Worm (Caenorhabditis elegans) whole organism, L4 larva: ENCODE measurements around the gene tag-243.

Experiments
- D1046.2 ChIP-seq: fragments of 200-800 bp; sonication (Bioruptor generic); IDR thresholded peaks from 2 replicates; pipeline ENCODE4 v1.3.6; 2022; ENCODE audit warnings: missing genetic modification characterization, missing compliant biosample characterization
- F37D6.2 ChIP-seq: sonication (generic microtip); optimal IDR thresholded peaks from 2 replicates; lab custom pipeline; 2016; ENCODE audit warnings: mild to moderate bottlenecking, missing genetic modification characterization, missing compliant biosample characterization
- F44E2.7 ChIP-seq: fragments of 200-800 bp; sonication (Bioruptor generic); IDR thresholded peaks from 2 replicates; pipeline ENCODE4 v2.1.2; 2022; ENCODE audit warnings: missing genetic modification characterization, missing compliant biosample characterization
- T20F7.1 ChIP-seq: fragments of 200-800 bp; sonication (Bioruptor generic); optimal IDR thresholded peaks from 2 replicates; lab custom pipeline; 2018; ENCODE audit warnings: mild to moderate bottlenecking, missing genetic modification characterization, missing compliant biosample characterization
- T26A8.4 ChIP-seq: fragments of 200-800 bp; sonication (Bioruptor generic); IDR thresholded peaks from 2 replicates; pipeline ENCODE4 v1.3.6; 2022; ENCODE audit warnings: missing genetic modification characterization, missing compliant biosample characterization
- Y5F2A.4 ChIP-seq: fragments of 200-800 bp; sonication (Bioruptor generic); optimal IDR thresholded peaks from 2 replicates; lab custom pipeline; 2018; ENCODE audit warnings: mild to moderate bottlenecking, missing genetic modification characterization, missing compliant biosample characterization
- Y75B8A.6 ChIP-seq: fragments of 200-800 bp; sonication (Bioruptor generic); IDR thresholded peaks from 2 replicates; pipeline ENCODE4 v1.3.6; 2022; ENCODE audit warnings: missing genetic modification reagents, missing genetic modification characterization, missing compliant biosample characterization
- ama-1 ChIP-seq: fragments of 150-350 bp; optimal IDR thresholded peaks from 2 replicates; lab custom pipeline; 2014; ENCODE audit warnings: inconsistent platforms, mixed read lengths
- ceh-32 ChIP-seq: sonication (generic microtip); optimal IDR thresholded peaks from 2 replicates; lab custom pipeline; 2016; ENCODE audit warnings: mild to moderate bottlenecking, missing genetic modification characterization, missing compliant biosample characterization; ENCODE audit not compliant: poor library complexity
- ces-1 ChIP-seq: fragments of 150-350 bp; sonication (generic microtip); optimal IDR thresholded peaks from 4 replicates; lab custom pipeline; 2014; ENCODE audit warnings: missing biosample characterization, missing genetic modification reagents, missing genetic modification characterization
- daf-12 ChIP-seq: fragments of 150-350 bp; optimal IDR thresholded peaks from 2 replicates; lab custom pipeline; 2014; ENCODE audit warnings: missing biosample characterization, missing genetic modification reagents, missing genetic modification characterization
- daf-8 ChIP-seq: fragments of 200-800 bp; sonication (Bioruptor generic); IDR thresholded peaks from 2 replicates; pipeline ENCODE4 v1.3.6; 2022; ENCODE audit warnings: missing genetic modification characterization, missing compliant biosample characterization
- dmd-8 ChIP-seq: fragments of 200-800 bp; sonication (Bioruptor generic); IDR thresholded peaks from 2 replicates; pipeline ENCODE4 v1.3.6; 2022; ENCODE audit warnings: missing genetic modification characterization, missing compliant biosample characterization
- dve-1 ChIP-seq: sonication (generic microtip); optimal IDR thresholded peaks from 2 replicates; lab custom pipeline; 2017; ENCODE audit warnings: antibody characterized with exemption, mild to moderate bottlenecking, missing genetic modification characterization, missing compliant biosample characterization; ENCODE audit not compliant: insufficient read depth
- egl-43 ChIP-seq: fragments of 200-800 bp; sonication (Bioruptor generic); IDR thresholded peaks from 2 replicates; pipeline ENCODE4 v1.3.6; 2022; ENCODE audit warnings: missing genetic modification reagents, missing genetic modification characterization, missing compliant biosample characterization
- fos-1 ChIP-seq: fragments of 150-350 bp; optimal IDR thresholded peaks from 2 replicates; lab custom pipeline; 2014; ENCODE audit warnings: missing biosample characterization, missing genetic modification characterization
- hlh-11 ChIP-seq: fragments of 200-800 bp; sonication (Bioruptor generic); optimal IDR thresholded peaks from 2 replicates; lab custom pipeline; 2018; ENCODE audit warnings: mild to moderate bottlenecking, missing genetic modification characterization, missing compliant biosample characterization
- hmg-1.1 ChIP-seq: fragments of 200-800 bp; sonication (Bioruptor generic); IDR thresholded peaks from 2 replicates; pipeline ENCODE4 v1.3.6; 2022; ENCODE audit warnings: missing genetic modification reagents, missing genetic modification characterization, missing compliant biosample characterization
- lim-7 ChIP-seq: fragments of 200-800 bp; sonication (Bioruptor generic); IDR thresholded peaks from 2 replicates; pipeline ENCODE4 v1.3.6; 2022; ENCODE audit warnings: missing genetic modification characterization, missing compliant biosample characterization
- lin-1 ChIP-seq: fragments of 200-800 bp; sonication (Bioruptor generic); IDR thresholded peaks from 2 replicates; pipeline ENCODE4 v1.3.6; 2022; ENCODE audit warnings: missing genetic modification reagents, missing genetic modification characterization, missing compliant biosample characterization
- lin-13 ChIP-seq: fragments of 150-350 bp; optimal IDR thresholded peaks from 2 replicates; lab custom pipeline; 2014; ENCODE audit warnings: missing biosample characterization, missing genetic modification reagents, missing genetic modification characterization
- lin-15B ChIP-seq: fragments of 150-350 bp; sonication (generic microtip); optimal IDR thresholded peaks from 3 replicates; lab custom pipeline; 2014; ENCODE audit warnings: missing biosample characterization, missing genetic modification characterization
- lin-38 ChIP-seq: fragments of 200-800 bp; sonication (Bioruptor generic); IDR thresholded peaks from 2 replicates; pipeline ENCODE4 v1.3.6; 2022; ENCODE audit warnings: missing genetic modification reagents, missing genetic modification characterization, missing compliant biosample characterization
- lin-39 ChIP-seq: fragments of 150-350 bp; optimal IDR thresholded peaks from 2 replicates; lab custom pipeline; 2014; ENCODE audit warnings: missing biosample characterization, missing genetic modification reagents, missing genetic modification characterization
- lsy-2 ChIP-seq, 2 experiments: fragments of 150-350 bp in 1 of 2; sonication (generic microtip) in 1 of 2; optimal IDR thresholded peaks; 2 replicates each; lab custom pipeline; 2014 to 2017; ENCODE audit warnings: missing biosample characterization in 2 of 2, missing genetic modification characterization in 2 of 2
- madf-5 ChIP-seq, 2 experiments: fragments of 200-800 bp; sonication (Bioruptor generic); IDR thresholded peaks; 2 replicates each; pipeline ENCODE4 v1.3.6; 2022; ENCODE audit warnings: missing compliant biosample characterization in 2 of 2, missing genetic modification characterization in 2 of 2
- madf-9 ChIP-seq: fragments of 200-800 bp; sonication (Bioruptor generic); conservative IDR thresholded peaks from 2 replicates; pipeline ENCODE4 v1.3.6; 2022; ENCODE audit warnings: missing genetic modification reagents, missing genetic modification characterization, missing compliant biosample characterization
- mdl-1 ChIP-seq, 2 experiments: fragments of 150-350 bp in 1 of 2; sonication (generic microtip) in 1 of 2; optimal IDR thresholded peaks; 2 replicates each; lab custom pipeline; 2014 to 2017; ENCODE audit warnings: missing biosample characterization in 2 of 2, missing genetic modification characterization in 2 of 2
- mdt-29 ChIP-seq: fragments of 200-800 bp; sonication (Bioruptor generic); IDR thresholded peaks from 2 replicates; pipeline ENCODE4 v1.3.6; 2022; ENCODE audit warnings: missing genetic modification reagents, missing genetic modification characterization, missing compliant biosample characterization
- mes-2 ChIP-seq: sonication (generic microtip); optimal IDR thresholded peaks from 2 replicates; lab custom pipeline; 2016; ENCODE audit warnings: missing genotype, mild to moderate bottlenecking, missing genetic modification characterization, missing compliant biosample characterization; ENCODE audit not compliant: poor library complexity, severe bottlenecking
- mxl-3 ChIP-seq: fragments of 200-800 bp; sonication (Bioruptor generic); optimal IDR thresholded peaks from 2 replicates; lab custom pipeline; 2018; ENCODE audit warnings: mild to moderate bottlenecking, missing genetic modification characterization, missing compliant biosample characterization
- nhr-237 ChIP-seq: sonication (generic microtip); optimal IDR thresholded peaks from 2 replicates; lab custom pipeline; 2017; ENCODE audit warnings: missing biosample characterization, missing genetic modification characterization
- nhr-25 ChIP-seq: sonication (generic microtip); optimal IDR thresholded peaks from 2 replicates; lab custom pipeline; 2017; ENCODE audit warnings: missing genetic modification characterization, mild to moderate bottlenecking, missing compliant biosample characterization, antibody characterized with exemption, moderate library complexity, borderline replicate concordance; ENCODE audit not compliant: insufficient read depth
- nhr-41 ChIP-seq: fragments of 200-800 bp; sonication (Bioruptor generic); IDR thresholded peaks from 2 replicates; pipeline ENCODE4 v1.3.6; 2022; ENCODE audit warnings: missing genetic modification reagents, missing genetic modification characterization, missing compliant biosample characterization
- nhr-42 ChIP-seq: fragments of 200-800 bp; sonication (Bioruptor generic); IDR thresholded peaks from 2 replicates; pipeline ENCODE4 v1.3.6; 2022; ENCODE audit warnings: missing genetic modification characterization, missing compliant biosample characterization
- nhr-48 ChIP-seq: sonication (generic microtip); optimal IDR thresholded peaks from 2 replicates; lab custom pipeline; 2016; ENCODE audit warnings: mild to moderate bottlenecking, missing genetic modification characterization, missing compliant biosample characterization
- nhr-77 ChIP-seq: fragments of 150-350 bp; optimal IDR thresholded peaks from 2 replicates; lab custom pipeline; 2014; ENCODE audit warnings: missing biosample characterization, missing genetic modification characterization
- saeg-2 ChIP-seq: fragments of 200-800 bp; sonication (Bioruptor generic); IDR thresholded peaks from 2 replicates; pipeline ENCODE4 v1.3.6; 2022; ENCODE audit warnings: missing genetic modification reagents, missing genetic modification characterization, missing compliant biosample characterization
- sdz-12 ChIP-seq: fragments of 200-800 bp; sonication (Bioruptor generic); optimal IDR thresholded peaks from 2 replicates; lab custom pipeline; 2018; ENCODE audit warnings: mild to moderate bottlenecking, missing genetic modification characterization, missing compliant biosample characterization
- snpc-1.2 ChIP-seq: fragments of 200-800 bp; sonication (Bioruptor generic); IDR thresholded peaks from 2 replicates; pipeline ENCODE4 v1.3.6; 2022; ENCODE audit warnings: missing genetic modification reagents, missing genetic modification characterization, missing compliant biosample characterization
- unc-62 ChIP-seq, 3 experiments: fragments of 150-350 bp in 1 of 3; sonication (generic microtip); optimal IDR thresholded peaks in 2 of 3; peaks in 1 of 3; 1 replicate in 1 of 3; 2 replicates in 2 of 3; lab custom pipeline; 2014 to 2017; ENCODE audit warnings: missing biosample characterization in 3 of 3, missing genetic modification characterization in 3 of 3, missing genetic modification reagents in 3 of 3, missing genotype in 1 of 3
- zag-1 ChIP-seq: fragments of 150-350 bp; optimal IDR thresholded peaks from 2 replicates; lab custom pipeline; 2014; ENCODE audit warnings: missing biosample characterization, missing genetic modification characterization
- zip-2 ChIP-seq: fragments of 150-350 bp; optimal IDR thresholded peaks from 2 replicates; lab custom pipeline; 2014; ENCODE audit warnings: missing biosample characterization, missing genetic modification characterization

tag-243 gene

DNA sequence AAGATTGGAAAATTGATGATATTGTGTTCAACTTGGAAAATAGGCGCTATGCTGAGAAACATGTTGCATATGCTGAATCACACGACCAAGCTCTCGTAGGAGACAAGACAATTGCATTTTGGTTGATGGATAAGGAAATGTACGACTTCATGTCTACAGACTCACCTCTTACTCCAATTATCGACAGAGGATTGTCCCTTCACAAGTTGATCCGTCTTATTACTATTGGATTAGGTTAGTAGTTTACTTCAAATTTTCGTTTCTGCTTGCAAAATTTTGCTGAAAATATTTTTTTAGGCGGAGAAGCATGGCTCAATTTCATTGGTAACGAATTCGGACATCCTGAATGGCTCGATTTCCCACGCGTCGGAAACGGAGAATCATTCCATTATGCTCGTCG, 8.6 kb upstream of the tag-243 start:
- TF ChIP-seq mxl-3 (GFP tag; lab: Kevin White, UChicago) (no peak), zag-1 (tag; lab: Kevin White, UChicago) (no peak), snpc-1.2 (GFP tag; lab: Robert Waterston, UW) (no peak), hlh-11 (no peak), unc-62 (GFP tag; optimal IDR thresholded peaks at IDR 0.05 in 1 of 2; lab: Kevin White, UChicago) (peak in 1 of 2 experiments; percentile 92), unc-62 (tag; optimal IDR thresholded peaks at IDR 0.05; lab: Kevin White, UChicago) (no peak), daf-12 (tag; lab: Kevin White, UChicago) (no peak), lin-1 (no peak), F44E2.7 (GFP tag; lab: Robert Waterston, UW) (no peak), F37D6.2 (no peak)

DNA sequence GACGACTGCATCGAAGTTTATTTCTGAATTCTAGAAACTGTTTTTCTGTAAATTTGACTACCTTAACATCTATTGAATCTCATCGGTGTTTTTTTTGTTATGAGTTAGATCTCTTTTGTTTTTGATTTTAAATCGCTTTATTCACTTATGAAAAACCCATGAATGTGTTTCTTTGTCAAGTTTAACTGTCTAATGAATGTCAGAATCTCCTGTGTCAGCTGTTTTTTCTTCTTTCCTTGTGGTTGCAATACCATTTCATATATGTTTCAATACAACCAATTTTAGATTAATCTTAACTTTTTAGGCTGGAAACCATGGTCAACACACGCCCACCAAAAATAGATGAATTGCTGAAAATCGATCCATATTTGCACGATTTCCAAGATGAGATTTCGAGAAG, 6.8 kb upstream of the tag-243 start, which contains the start of gene T04A8.7:
TSS of gene T04A8.7 (plus strand) at position 301 of the 400 bp plus-strand sequence.
- TF ChIP-seq T20F7.1 (no peak), T26A8.4 (GFP tag; lab: Robert Waterston, UW) (no peak), mdt-29 (GFP tag; lab: Robert Waterston, UW) (no peak), ama-1 (lab: Kevin White, UChicago) (peak; percentile 59), hlh-11 (no peak), ces-1 (GFP tag; lab: Kevin White, UChicago) (no peak), zip-2 (tag; lab: Kevin White, UChicago) (no peak), D1046.2 (GFP tag; lab: Robert Waterston, UW) (no peak), dve-1 (tag; lab: Kevin White, UChicago) (no peak), unc-62 (GFP tag; optimal IDR thresholded peaks at IDR 0.05 in 1 of 2; lab: Kevin White, UChicago) (peak in 1 of 2 experiments; percentile 67), unc-62 (tag; optimal IDR thresholded peaks at IDR 0.05; lab: Kevin White, UChicago) (no peak)

DNA sequence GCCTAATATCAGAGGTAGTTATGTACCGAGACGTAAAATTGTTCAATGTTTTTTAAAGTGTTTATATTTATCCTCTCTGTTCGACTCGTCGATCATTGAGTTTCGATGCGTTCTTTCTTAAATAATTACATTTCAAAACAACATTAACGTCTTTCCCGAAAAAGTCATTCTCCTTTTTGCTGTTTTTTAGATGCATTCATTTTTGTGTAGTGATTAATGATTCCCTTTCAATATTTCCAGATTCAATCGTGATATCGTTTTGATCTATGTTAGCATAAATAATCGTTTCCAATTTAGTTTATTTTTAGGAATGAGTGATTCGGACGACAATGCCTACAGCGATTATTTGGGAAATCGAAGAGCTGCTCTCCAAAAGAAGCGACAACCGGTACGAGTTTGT, 5.4 kb upstream of the tag-243 start, which contains the start of gene T04A8.8:
TSS of gene T04A8.8 (plus strand) at position 301 of the 400 bp plus-strand sequence.
- TF ChIP-seq madf-9 (GFP tag; lab: Robert Waterston, UW) (no peak), Y75B8A.6 (GFP tag; lab: Robert Waterston, UW) (no peak), sdz-12 (GFP tag; lab: Kevin White, UChicago) (no peak), mes-2 (tag; lab: Kevin White, UChicago) (no peak)
- TF ChIP-seq, all 104 proteins: peak for 0

DNA sequence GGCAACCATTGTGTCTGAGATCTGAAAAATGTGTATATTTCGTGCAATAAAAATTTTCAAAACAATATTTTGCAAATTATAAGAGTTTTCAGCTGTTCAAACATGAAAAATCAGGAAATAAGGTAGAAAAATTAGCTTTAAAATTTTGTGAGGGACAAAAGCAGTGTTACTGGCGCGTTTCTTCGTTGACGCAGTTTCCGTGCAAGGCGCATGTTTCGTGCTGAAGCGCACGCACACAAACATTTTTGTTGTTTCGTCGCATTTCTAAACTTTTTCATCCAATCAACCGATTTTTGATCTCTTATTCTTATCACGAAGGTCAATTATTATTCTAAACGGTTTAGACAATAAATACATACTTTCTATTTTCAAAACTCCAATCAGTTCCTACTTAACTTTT, 5.0 kb upstream of the tag-243 start, which contains the start of gene nifk-1:
TSS of gene nifk-1 (minus strand) at position 27 of the 400 bp plus-strand sequence.
- TF ChIP-seq mdl-1 (tag; optimal IDR thresholded peaks at IDR 0.05; lab: Kevin White, UChicago) (peak in 1 of 2 experiments; percentile 55), fos-1 (tag; lab: Kevin White, UChicago) (no peak), dmd-8 (GFP tag; lab: Robert Waterston, UW) (no peak), lin-39 (tag; lab: Kevin White, UChicago) (no peak), egl-43 (GFP tag; lab: Robert Waterston, UW) (no peak), Y5F2A.4 (GFP tag; lab: Kevin White, UChicago) (no peak), lin-1 (0 out of 2 replicates have a peak, but pooled peaks have one; percentile 23), ceh-32 (tag; lab: Kevin White, UChicago) (no peak), nhr-42 (GFP tag; lab: Robert Waterston, UW) (no peak), nhr-77 (tag; lab: Kevin White, UChicago) (peak; percentile 68), saeg-2 (GFP tag; lab: Robert Waterston, UW) (no peak), lsy-2 (tag; optimal IDR thresholded peaks at IDR 0.05; lab: Kevin White, UChicago) (peak in 1 of 2 experiments; percentile 87), nhr-48 (tag; lab: Kevin White, UChicago) (peak; percentile 33), T26A8.4 (GFP tag; lab: Robert Waterston, UW) (no peak), lin-38 (GFP tag; lab: Robert Waterston, UW) (peak; percentile 77), lim-7 (GFP tag; lab: Robert Waterston, UW) (no peak), nhr-25 (tag; lab: Kevin White, UChicago) (no peak), sdz-12 (GFP tag; lab: Kevin White, UChicago) (no peak), lin-13 (GFP tag; lab: Kevin White, UChicago) (peak; percentile 19), mdt-29 (GFP tag; lab: Robert Waterston, UW) (no peak), nhr-41 (GFP tag; lab: Robert Waterston, UW) (no peak), Y75B8A.6 (GFP tag; lab: Robert Waterston, UW) (no peak), F44E2.7 (GFP tag; lab: Robert Waterston, UW) (no peak), daf-8 (GFP tag; lab: Robert Waterston, UW) (no peak), lin-15B (tag; lab: Kevin White, UChicago) (no peak), mes-2 (tag; lab: Kevin White, UChicago) (peak; percentile 78), F37D6.2 (no peak), madf-5 (GFP tag; IDR thresholded peaks at IDR 0.05; lab: Robert Waterston, UW) (no peak), D1046.2 (GFP tag; lab: Robert Waterston, UW) (no peak), nhr-237 (no peak), hmg-1.1 (GFP tag; lab: Robert Waterston, UW) (peak; percentile 58)
